Worm (Caenorhabditis elegans) whole organism, young adult: ENCODE measurements around the gene ZC190.8.

ENCODE experiments used
- B0035.1 ChIP-seq: sonication (generic microtip); optimal IDR thresholded peaks from 2 replicates; lab custom pipeline; 2016; ENCODE audit warnings: missing genetic modification characterization, mild to moderate bottlenecking, missing compliant biosample characterization, missing genotype, missing genetic modification reagents
- F33H1.4 ChIP-seq: fragments of 200-800 bp; sonication (Bioruptor generic); IDR thresholded peaks from 2 replicates; pipeline ENCODE4 v1.3.6; 2022; ENCODE audit warnings: missing genetic modification reagents, missing genetic modification characterization, missing compliant biosample characterization
- F49E8.2 ChIP-seq: sonication (generic microtip); optimal IDR thresholded peaks from 3 replicates; lab custom pipeline; 2017; ENCODE audit warnings: missing genetic modification characterization, mild to moderate bottlenecking, missing compliant biosample characterization, antibody characterized with exemption, moderate library complexity; ENCODE audit not compliant: insufficient read depth
- F57A8.1 ChIP-seq: fragments of 200-800 bp; sonication (Bioruptor generic); optimal IDR thresholded peaks from 2 replicates; lab custom pipeline; 2018; ENCODE audit warnings: mild to moderate bottlenecking, missing genetic modification characterization, moderate library complexity, missing compliant biosample characterization
- T26A5.8 ChIP-seq: sonication (generic microtip); optimal IDR thresholded peaks from 2 replicates; lab custom pipeline; 2016; ENCODE audit warnings: missing genetic modification characterization, missing compliant biosample characterization
- Y53G8AR.9 ChIP-seq: fragments of 200-800 bp; sonication (Bioruptor generic); conservative IDR thresholded peaks from 2 replicates; pipeline ENCODE4 v1.3.6; 2022; ENCODE audit warnings: missing genetic modification reagents, missing genetic modification characterization, missing compliant biosample characterization
- Y56A3A.18 ChIP-seq: fragments of 200-800 bp; sonication (Bioruptor generic); IDR thresholded peaks from 2 replicates; pipeline ENCODE4 v1.3.6; 2022; ENCODE audit warnings: missing genetic modification reagents, missing genetic modification characterization, missing compliant biosample characterization
- Y95B8A.8 ChIP-seq: fragments of 200-800 bp; sonication (Bioruptor generic); IDR thresholded peaks from 2 replicates; pipeline ENCODE4 v1.3.6; 2022; ENCODE audit warnings: missing genetic modification reagents, missing genetic modification characterization, missing compliant biosample characterization
- ama-1 ChIP-seq, 3 experiments: fragments of 150-350 bp in 1 of 3; sonication (generic microtip) in 2 of 3; optimal IDR thresholded peaks; 2 replicates each; lab custom pipeline; 2014 to 2018; ENCODE audit warnings: missing biosample characterization in 2 of 3, missing genetic modification characterization in 2 of 3, missing genetic modification reagents in 2 of 3
- aptf-3 ChIP-seq: fragments of 200-800 bp; sonication (Bioruptor generic); IDR thresholded peaks from 2 replicates; pipeline ENCODE4 v1.3.6; 2022; ENCODE audit warnings: missing genetic modification characterization, missing compliant biosample characterization
- athp-1 ChIP-seq: sonication (generic microtip); optimal IDR thresholded peaks from 2 replicates; lab custom pipeline; 2017; ENCODE audit warnings: mild to moderate bottlenecking, missing genetic modification characterization, missing compliant biosample characterization
- attf-3 ChIP-seq: fragments of 200-800 bp; sonication (Bioruptor generic); conservative IDR thresholded peaks from 2 replicates; pipeline ENCODE4 v1.3.6; 2022; ENCODE audit warnings: missing genetic modification reagents, missing genetic modification characterization, missing compliant biosample characterization
- cebp-1 ChIP-seq, 2 experiments: fragments of 200-800 bp in 1 of 2; sonication (Bioruptor generic) in 1 of 2; sonication (generic microtip) in 1 of 2; IDR thresholded peaks in 1 of 2; optimal IDR thresholded peaks in 1 of 2; 2 replicates each; pipeline versions ENCODE4 v1.3.6 to Lab custom; 2017 to 2022; ENCODE audit warnings: missing compliant biosample characterization in 2 of 2, missing genetic modification characterization in 2 of 2, mild to moderate bottlenecking in 1 of 2, missing genetic modification reagents in 1 of 2, moderate library complexity in 1 of 2
- cebp-2 ChIP-seq: fragments of 200-800 bp; sonication (Bioruptor generic); IDR thresholded peaks from 2 replicates; pipeline ENCODE4 v1.3.6; 2022; ENCODE audit warnings: missing genetic modification characterization, missing compliant biosample characterization
- ceh-91 ChIP-seq: fragments of 200-800 bp; sonication (Bioruptor generic); IDR thresholded peaks from 2 replicates; pipeline ENCODE4 v1.3.6; 2022; ENCODE audit warnings: missing genetic modification reagents, missing genetic modification characterization, missing compliant biosample characterization
- efl-1 ChIP-seq: fragments of 150-350 bp; optimal IDR thresholded peaks from 2 replicates; lab custom pipeline; 2014; ENCODE audit warnings: missing biosample characterization, missing genetic modification reagents, missing genetic modification characterization
- egl-18 ChIP-seq: fragments of 200-800 bp; sonication (Bioruptor generic); IDR thresholded peaks from 2 replicates; pipeline ENCODE4 v1.3.6; 2022; ENCODE audit warnings: missing genetic modification reagents, missing genetic modification characterization, missing compliant biosample characterization
- ekl-4 ChIP-seq: fragments of 200-800 bp; sonication (Bioruptor generic); IDR thresholded peaks from 2 replicates; pipeline ENCODE4 v1.3.6; 2022; ENCODE audit warnings: missing genetic modification reagents, missing genetic modification characterization, missing compliant biosample characterization
- ets-4 ChIP-seq: fragments of 200-800 bp; sonication (Bioruptor generic); optimal IDR thresholded peaks from 2 replicates; lab custom pipeline; 2018; ENCODE audit warnings: mild to moderate bottlenecking, missing genetic modification characterization, missing compliant biosample characterization
- hlh-12 ChIP-seq: sonication (generic microtip); optimal IDR thresholded peaks from 2 replicates; lab custom pipeline; 2016; ENCODE audit warnings: missing genetic modification characterization, missing compliant biosample characterization
- hlh-26 ChIP-seq: fragments of 200-800 bp; sonication (Bioruptor generic); conservative IDR thresholded peaks from 2 replicates; pipeline ENCODE4 v1.3.6; 2022; ENCODE audit warnings: missing genetic modification reagents, missing genetic modification characterization, missing compliant biosample characterization
- lin-40 ChIP-seq: sonication (generic microtip); optimal IDR thresholded peaks from 2 replicates; lab custom pipeline; 2016; ENCODE audit warnings: missing genetic modification characterization, mild to moderate bottlenecking, missing compliant biosample characterization, missing genotype, missing genetic modification reagents
- madf-3 ChIP-seq: fragments of 200-800 bp; sonication (Bioruptor generic); IDR thresholded peaks from 2 replicates; pipeline ENCODE4 v1.3.6; 2022; ENCODE audit warnings: missing genetic modification reagents, missing genetic modification characterization, missing compliant biosample characterization
- madf-8 ChIP-seq: fragments of 200-800 bp; sonication (Bioruptor generic); conservative IDR thresholded peaks from 2 replicates; pipeline ENCODE4 v1.3.6; 2022; ENCODE audit warnings: missing genetic modification reagents, missing genetic modification characterization, missing compliant biosample characterization
- mcd-1 ChIP-seq: fragments of 200-800 bp; sonication (Bioruptor generic); IDR thresholded peaks from 2 replicates; pipeline ENCODE4 v1.3.6; 2022; ENCODE audit warnings: missing genetic modification reagents, missing genetic modification characterization, missing compliant biosample characterization
- mel-28 ChIP-seq: sonication (generic microtip); optimal IDR thresholded peaks from 2 replicates; lab custom pipeline; 2016; ENCODE audit warnings: borderline replicate concordance, mild to moderate bottlenecking, missing genetic modification characterization, missing compliant biosample characterization
- nfya-1 ChIP-seq: sonication (generic microtip); optimal IDR thresholded peaks from 2 replicates; lab custom pipeline; 2017; ENCODE audit warnings: antibody characterized with exemption, missing compliant biosample characterization, missing genetic modification characterization, borderline replicate concordance; ENCODE audit not compliant: insufficient read depth
- repo-1 ChIP-seq: sonication (generic microtip); optimal IDR thresholded peaks from 2 replicates; lab custom pipeline; 2017; ENCODE audit warnings: mild to moderate bottlenecking, missing genetic modification characterization, missing compliant biosample characterization
- rpc-1 ChIP-seq, 2 experiments: fragments of 150-350 bp in 1 of 2; sonication (generic microtip) in 1 of 2; optimal IDR thresholded peaks; 2 replicates each; lab custom pipeline; 2014 to 2018; ENCODE audit warnings: missing biosample characterization in 1 of 2, missing genetic modification characterization in 1 of 2, missing genetic modification reagents in 1 of 2, missing genotype in 1 of 2
- snpc-1.1 ChIP-seq: sonication (generic microtip); optimal IDR thresholded peaks from 2 replicates; lab custom pipeline; 2017; ENCODE audit warnings: missing genetic modification characterization, mild to moderate bottlenecking, missing compliant biosample characterization, antibody characterized with exemption, moderate library complexity, missing genotype, missing genetic modification reagents; ENCODE audit not compliant: insufficient read depth
- unc-130 ChIP-seq: sonication (generic microtip); optimal IDR thresholded peaks from 2 replicates; lab custom pipeline; 2016; ENCODE audit warnings: missing genetic modification reagents, missing genetic modification characterization, missing compliant biosample characterization

ZC190.8 gene

ce11 chrV:8673498-8673897 is 14.1 kb downstream of the ZC190.8 start, which contains the start of gene ZC190.5:
Gene ZC190.5 (minus strand): TSS chrV:8673598.
- TF ChIP-seq mel-28 (tag; lab: Kevin White, UChicago): no peak
- TF ChIP-seq B0035.1 (tag; lab: Kevin White, UChicago): no peak
- no peak for TF ChIP-seq efl-1 (GFP tag; lab: Kevin White, UChicago)
- TF ChIP-seq hlh-12: no peak
- TF ChIP-seq F49E8.2 (tag; lab: Kevin White, UChicago): no peak
- no peak for TF ChIP-seq ekl-4 (GFP tag; lab: Robert Waterston, UW)
- no peak for TF ChIP-seq F57A8.1 (GFP tag; lab: Kevin White, UChicago)

ce11 chrV:8671568-8672123 is 16.0 kb downstream of the ZC190.8 start:
- no peak for TF ChIP-seq T26A5.8 (tag; lab: Kevin White, UChicago)
- TF ChIP-seq unc-130 (GFP tag; lab: Kevin White, UChicago): no peak
- TF ChIP-seq Y56A3A.18: no peak
- TF ChIP-seq nfya-1 (tag; lab: Kevin White, UChicago): no peak
- TF ChIP-seq snpc-1.1 (tag; lab: Kevin White, UChicago): no peak
- no peak for TF ChIP-seq F33H1.4
- no peak for TF ChIP-seq lin-40 (tag; lab: Kevin White, UChicago)
- no peak for TF ChIP-seq mcd-1
- TF ChIP-seq ama-1 (optimal IDR thresholded peaks at IDR 0.05; lab: Kevin White, UChicago): no peak
- no peak for TF ChIP-seq ama-1 (GFP tag; optimal IDR thresholded peaks at IDR 0.05; lab: Kevin White, UChicago)
- no peak for TF ChIP-seq repo-1 (tag; lab: Kevin White, UChicago)
- TF ChIP-seq cebp-1 (GFP tag; IDR thresholded peaks at IDR 0.05; lab: Robert Waterston, UW): no peak
- TF ChIP-seq cebp-1 (tag; optimal IDR thresholded peaks at IDR 0.05; lab: Kevin White, UChicago): no peak
- no peak for TF ChIP-seq ets-4
- TF ChIP-seq hlh-26 (GFP tag; lab: Robert Waterston, UW): no peak
- no peak for TF ChIP-seq madf-3 (GFP tag; lab: Robert Waterston, UW)
- no peak for TF ChIP-seq egl-18 (GFP tag; lab: Robert Waterston, UW)

ce11 chrV:8670759-8671158 is 16.8 kb downstream of the ZC190.8 start:
- no peak for TF ChIP-seq hlh-26 (GFP tag; lab: Robert Waterston, UW)
- no peak for TF ChIP-seq mcd-1
- no peak for TF ChIP-seq F49E8.2 (tag; lab: Kevin White, UChicago)
- TF ChIP-seq athp-1 (tag; lab: Kevin White, UChicago): no peak

- no peak for TF ChIP-seq rpc-1 (optimal IDR thresholded peaks at IDR 0.05; lab: Kevin White, UChicago)
- TF ChIP-seq rpc-1 (tag; optimal IDR thresholded peaks at IDR 0.05; lab: Kevin White, UChicago): no peak
- no peak for TF ChIP-seq ceh-91 (GFP tag; lab: Robert Waterston, UW)
- no peak for TF ChIP-seq madf-8
- no peak for TF ChIP-seq mel-28 (tag; lab: Kevin White, UChicago)
- TF ChIP-seq Y95B8A.8 (GFP tag; lab: Robert Waterston, UW): no peak
- no peak for TF ChIP-seq attf-3 (GFP tag; lab: Robert Waterston, UW)
- TF ChIP-seq mcd-1: no peak
- TF ChIP-seq Y53G8AR.9 (GFP tag; lab: Robert Waterston, UW): no peak
- TF ChIP-seq cebp-2 (GFP tag; lab: Robert Waterston, UW): no peak
- no peak for TF ChIP-seq aptf-3 (GFP tag; lab: Robert Waterston, UW)
- TF ChIP-seq, all 124 proteins: peak for 0
These were observed 19.4 kb downstream of the ZC190.8 start for ce11 chrV:8668224-8668623.
